Worm (Caenorhabditis elegans): ENCODE data around the gene C34E7.3.

DNA sequence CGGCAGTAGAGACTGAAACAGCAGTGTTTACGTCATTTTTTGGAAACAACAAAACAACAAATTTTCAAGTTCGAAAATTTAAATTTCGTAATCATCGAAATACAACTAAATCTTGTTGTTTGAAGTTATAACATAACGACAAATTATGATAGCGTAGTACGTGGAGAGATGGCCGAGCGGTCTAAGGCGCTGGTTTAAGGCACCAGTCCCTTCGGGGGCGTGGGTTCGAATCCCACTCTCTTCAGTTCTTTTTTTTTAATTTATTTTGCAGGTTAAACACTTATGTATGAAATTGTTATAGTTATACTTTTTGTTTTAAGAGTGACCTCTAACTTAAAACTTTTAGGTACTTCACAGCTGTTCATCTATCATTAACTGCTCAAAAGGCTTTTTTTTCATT, 12.2 kb downstream of the C34E7.3 start:
- TF ChIP-seq cog-1 (tag; optimal IDR thresholded peaks at IDR 0.05) = no peak
- no peak for TF ChIP-seq ztf-29 (GFP tag; IDR thresholded peaks at IDR 0.05)
- 0 out of 2 replicates have a peak, but pooled peaks have one; percentile 25 for TF ChIP-seq tab-1 (GFP tag; IDR thresholded peaks at IDR 0.05)
- TF ChIP-seq T22C8.4 (GFP tag; IDR thresholded peaks at IDR 0.05) = no peak
- no peak for TF ChIP-seq med-1 (GFP tag; optimal IDR thresholded peaks at IDR 0.05; ENCODE audit: insufficient read depth)
- no peak for TF ChIP-seq klf-2 (GFP tag; conservative IDR thresholded peaks at IDR 0.05)

Measured in whole organism, midembryonic.